Worm (Caenorhabditis elegans) whole organism, midembryonic: ENCODE results near the gene C14B9.10.

Experiments used
- T22C8.4 ChIP-seq: fragments of 200-800 bp; sonication (Bioruptor generic); IDR thresholded peaks from 2 replicates; pipeline ENCODE4 v1.3.6; 2022; ENCODE audit warnings: missing genetic modification characterization, missing compliant biosample characterization
- klf-2 ChIP-seq: fragments of 200-800 bp; sonication (Bioruptor generic); conservative IDR thresholded peaks from 2 replicates; pipeline ENCODE4 v1.3.6; 2022; ENCODE audit warnings: missing genetic modification reagents, missing genetic modification characterization, missing compliant biosample characterization
- ref-1 ChIP-seq: fragments of 200-800 bp; sonication (Bioruptor generic); conservative IDR thresholded peaks from 2 replicates; pipeline ENCODE4 v1.3.6; 2022; ENCODE audit warnings: missing genetic modification reagents, missing genetic modification characterization, missing compliant biosample characterization
- tab-1 ChIP-seq: fragments of 200-800 bp; sonication (Bioruptor generic); IDR thresholded peaks from 2 replicates; pipeline ENCODE4 v1.3.6; 2022; ENCODE audit warnings: missing genetic modification characterization, missing compliant biosample characterization
- ztf-23 ChIP-seq: fragments of 200-800 bp; sonication (Bioruptor generic); IDR thresholded peaks from 2 replicates; pipeline ENCODE4 v1.3.6; 2022; ENCODE audit warnings: missing genetic modification reagents, missing genetic modification characterization, missing compliant biosample characterization

ce11 chrIII:8181581-8181980 is 50.9 kb downstream of the C14B9.10 start, which contains the start of gene spc-2:
- TF ChIP-seq tab-1 (GFP tag; lab: Robert Waterston, UW): no peak
- no peak for TF ChIP-seq ref-1 (GFP tag; lab: Robert Waterston, UW)
- TF ChIP-seq ztf-23 (GFP tag; lab: Robert Waterston, UW): no peak
- no peak for TF ChIP-seq T22C8.4 (GFP tag; lab: Robert Waterston, UW)
- TF ChIP-seq klf-2 (GFP tag; lab: Robert Waterston, UW): no peak
